Fruit fly (Drosophila melanogaster) whole organism, embryonic: ENCODE data around the gene CG12643.

Experiments
- BEAF-32 ChIP-seq: fragments of 200-800 bp; sonication (Bioruptor generic); optimal IDR thresholded peaks from 3 replicates; lab custom pipeline; 2017; ENCODE audit warnings: missing biosample characterization, missing genetic modification characterization, mild to moderate bottlenecking, moderate library complexity, missing genetic modification reagents
- CG10274 ChIP-seq: fragments of 200-800 bp; sonication (Bioruptor generic); optimal IDR thresholded peaks from 3 replicates; lab custom pipeline; 2017; ENCODE audit warnings: missing biosample characterization, mild to moderate bottlenecking, missing genetic modification characterization
- CG10366 ChIP-seq: fragments of 200-800 bp; sonication (Bioruptor generic); IDR thresholded peaks from 2 replicates; pipeline ENCODE4 v1.3.6; 2022; ENCODE audit warnings: missing biosample characterization, missing genetic modification characterization
- CG10543 ChIP-seq: fragments of 200-800 bp; sonication (Bioruptor generic); optimal IDR thresholded peaks from 3 replicates; lab custom pipeline; 2017; ENCODE audit warnings: missing biosample characterization, mild to moderate bottlenecking, missing genetic modification characterization, moderate library complexity
- CG11085 ChIP-seq: fragments of 200-800 bp; sonication (Bioruptor generic); IDR thresholded peaks from 2 replicates; pipeline ENCODE4 v1.3.6; 2022; ENCODE audit warnings: missing biosample characterization, missing genetic modification characterization
- CG11093 ChIP-seq: fragments of 200-800 bp; sonication (Bioruptor generic); IDR thresholded peaks from 3 replicates; pipeline ENCODE4 v1.3.6; 2022; ENCODE audit warnings: missing biosample characterization, missing genetic modification characterization
- CG11456 ChIP-seq: fragments of 200-800 bp; sonication (Bioruptor generic); IDR thresholded peaks from 3 replicates; pipeline ENCODE4 v1.3.6; 2022; ENCODE audit warnings: missing biosample characterization, missing genetic modification characterization
- CG11696 ChIP-seq: fragments of 200-800 bp; sonication (Bioruptor generic); IDR thresholded peaks from 2 replicates; pipeline ENCODE4 v1.3.6; 2022; ENCODE audit warnings: missing biosample characterization, missing genetic modification characterization
- CG13424 ChIP-seq: fragments of 200-800 bp; sonication (Bioruptor generic); optimal IDR thresholded peaks from 2 replicates; lab custom pipeline; 2019; ENCODE audit warnings: missing biosample characterization, mild to moderate bottlenecking, missing genetic modification characterization, moderate library complexity
- CG15011 ChIP-seq: fragments of 200-800 bp; sonication (Bioruptor generic); optimal IDR thresholded peaks from 3 replicates; lab custom pipeline; 2018; ENCODE audit warnings: missing biosample characterization, mild to moderate bottlenecking, missing genetic modification characterization
- CG17328 ChIP-seq: fragments of 200-800 bp; sonication (Bioruptor generic); IDR thresholded peaks from 2 replicates; pipeline ENCODE4 v1.3.6; 2022; ENCODE audit warnings: missing biosample characterization, missing genetic modification characterization
- CG18764 ChIP-seq: fragments of 200-800 bp; sonication (Bioruptor generic); optimal IDR thresholded peaks from 3 replicates; lab custom pipeline; 2016; ENCODE audit warnings: missing biosample characterization, missing genetic modification characterization
- CG2678 ChIP-seq: fragments of 200-800 bp; sonication (Bioruptor generic); optimal IDR thresholded peaks from 3 replicates; lab custom pipeline; 2019; ENCODE audit warnings: missing biosample characterization, mild to moderate bottlenecking, missing genetic modification characterization, moderate library complexity
- CG30020 ChIP-seq: fragments of 200-800 bp; optimal IDR thresholded peaks from 2 replicates; lab custom pipeline; 2019; ENCODE audit warnings: missing biosample characterization, mild to moderate bottlenecking, missing genetic modification characterization, moderate library complexity
- CG33557 ChIP-seq: fragments of 200-800 bp; sonication (Bioruptor generic); optimal IDR thresholded peaks from 2 replicates; lab custom pipeline; 2019; ENCODE audit warnings: missing biosample characterization, mild to moderate bottlenecking, missing genetic modification characterization, moderate library complexity
- CG43689 ChIP-seq: fragments of 200-800 bp; sonication (Bioruptor generic); IDR thresholded peaks from 2 replicates; pipeline ENCODE4 v1.3.6; 2022; ENCODE audit warnings: missing biosample characterization, missing genetic modification characterization
- CG4424 ChIP-seq: fragments of 200-800 bp; sonication (Bioruptor generic); optimal IDR thresholded peaks from 3 replicates; lab custom pipeline; 2016; ENCODE audit warnings: missing biosample characterization, missing genetic modification characterization
- CG5953 ChIP-seq: fragments of 200-800 bp; sonication (Bioruptor generic); IDR thresholded peaks from 2 replicates; pipeline ENCODE4 v1.3.6; 2022; ENCODE audit warnings: missing biosample characterization, missing genetic modification characterization
- CG6272 ChIP-seq: fragments of 200-800 bp; sonication (Bioruptor generic); IDR thresholded peaks from 2 replicates; pipeline ENCODE4 v1.3.6; 2022; ENCODE audit warnings: missing biosample characterization, missing genetic modification characterization
- CG8765 ChIP-seq: fragments of 200-800 bp; sonication (Bioruptor generic); IDR thresholded peaks from 2 replicates; pipeline ENCODE4 v1.3.6; 2022; ENCODE audit warnings: missing biosample characterization, missing genetic modification characterization
- CG9609 ChIP-seq: fragments of 200-800 bp; sonication (Bioruptor generic); optimal IDR thresholded peaks from 3 replicates; lab custom pipeline; 2016; ENCODE audit warnings: missing biosample characterization, missing genetic modification characterization
- D19A ChIP-seq: fragments of 200-800 bp; optimal IDR thresholded peaks from 3 replicates; lab custom pipeline; 2019; ENCODE audit warnings: missing biosample characterization, mild to moderate bottlenecking, missing genetic modification characterization, moderate library complexity
- Dip2 ChIP-seq: fragments of 200-800 bp; sonication (Bioruptor generic); IDR thresholded peaks from 2 replicates; pipeline ENCODE4 v1.3.6; 2022; ENCODE audit warnings: missing biosample characterization, missing genetic modification characterization
- Fer3 ChIP-seq: fragments of 200-800 bp; sonication (Bioruptor generic); optimal IDR thresholded peaks from 2 replicates; lab custom pipeline; 2018; ENCODE audit warnings: missing biosample characterization, mild to moderate bottlenecking, missing genetic modification characterization, moderate library complexity
- HLH4C ChIP-seq: fragments of 200-800 bp; sonication (Bioruptor generic); IDR thresholded peaks from 3 replicates; pipeline ENCODE4 v1.3.6; 2022; ENCODE audit warnings: missing biosample characterization, missing genetic modification characterization; ENCODE audit not compliant: partially characterized antibody
- Hey ChIP-seq: fragments of 200-800 bp; sonication (Bioruptor generic); optimal IDR thresholded peaks from 3 replicates; lab custom pipeline; 2018; ENCODE audit warnings: missing biosample characterization, mild to moderate bottlenecking, missing genetic modification characterization
- HmgD ChIP-seq: fragments of 200-800 bp; sonication (Bioruptor generic); optimal IDR thresholded peaks from 3 replicates; lab custom pipeline; 2016; ENCODE audit warnings: missing biosample characterization, missing genetic modification characterization
- HmgZ ChIP-seq: fragments of 200-800 bp; sonication (Bioruptor generic); optimal IDR thresholded peaks from 2 replicates; lab custom pipeline; 2018; ENCODE audit warnings: missing biosample characterization, mild to moderate bottlenecking, missing genetic modification characterization
- Kr ChIP-seq: fragments of 200-800 bp; sonication (Bioruptor generic); optimal IDR thresholded peaks from 2 replicates; lab custom pipeline; 2017; ENCODE audit warnings: missing biosample characterization, mild to moderate bottlenecking, missing genetic modification characterization
- Sry-β ChIP-seq: fragments of 200-800 bp; sonication (Bioruptor generic); optimal IDR thresholded peaks from 2 replicates; lab custom pipeline; 2018; ENCODE audit warnings: missing biosample characterization, mild to moderate bottlenecking, missing genetic modification characterization, moderate library complexity
- Sry-δ ChIP-seq: fragments of 200-800 bp; sonication (Bioruptor generic); optimal IDR thresholded peaks from 2 replicates; lab custom pipeline; 2016; ENCODE audit warnings: missing biosample characterization, missing genetic modification characterization
- Xrp1 ChIP-seq: fragments of 200-800 bp; sonication (Bioruptor generic); IDR thresholded peaks from 2 replicates; pipeline ENCODE4 v1.3.6; 2022; ENCODE audit warnings: missing biosample characterization, missing genetic modification characterization
- ap ChIP-seq: fragments of 200-800 bp; sonication (Bioruptor generic); IDR thresholded peaks from 2 replicates; pipeline ENCODE4 v1.3.6; 2022; ENCODE audit warnings: missing biosample characterization, missing genetic modification characterization
- bbx ChIP-seq: fragments of 200-800 bp; sonication (Bioruptor generic); IDR thresholded peaks from 2 replicates; pipeline ENCODE4 v1.3.6; 2022; ENCODE audit warnings: missing biosample characterization, missing genetic modification characterization; ENCODE audit not compliant: partially characterized antibody
- cad ChIP-seq: fragments of >200 bp; optimal IDR thresholded peaks from 2 replicates; lab custom pipeline; 2017; ENCODE audit warnings: missing biosample characterization, missing genetic modification characterization
- chif ChIP-seq, 2 experiments: fragments of 200-800 bp; sonication (Bioruptor generic); optimal IDR thresholded peaks; 3 replicates each; lab custom pipeline; 2016; ENCODE audit warnings: missing biosample characterization in 2 of 2, missing genetic modification characterization in 2 of 2
- crol ChIP-seq: fragments of 200-800 bp; sonication (Bioruptor generic); IDR thresholded peaks from 2 replicates; pipeline ENCODE4 v1.3.6; 2022; ENCODE audit warnings: missing biosample characterization, missing genetic modification characterization
- dan ChIP-seq: fragments of 200-800 bp; sonication (Bioruptor generic); IDR thresholded peaks from 2 replicates; pipeline ENCODE4 v1.3.6; 2022; ENCODE audit warnings: missing biosample characterization, missing genetic modification characterization
- danr ChIP-seq: fragments of 200-800 bp; sonication (Bioruptor generic); IDR thresholded peaks from 2 replicates; pipeline ENCODE4 v1.3.6; 2022; ENCODE audit warnings: missing biosample characterization, missing genetic modification characterization
- en ChIP-seq: fragments of 200-800 bp; sonication (Bioruptor generic); optimal IDR thresholded peaks from 2 replicates; lab custom pipeline; 2016; ENCODE audit warnings: missing biosample characterization, missing genetic modification characterization
- ewg ChIP-seq: fragments of 200-800 bp; sonication (Bioruptor generic); optimal IDR thresholded peaks from 3 replicates; lab custom pipeline; 2017; ENCODE audit warnings: mild to moderate bottlenecking, missing biosample characterization, missing genetic modification reagents, missing genetic modification characterization
- fru ChIP-seq: fragments of >200 bp; optimal IDR thresholded peaks from 2 replicates; lab custom pipeline; 2017
- kah ChIP-seq: fragments of 200-800 bp; sonication (Bioruptor generic); optimal IDR thresholded peaks from 2 replicates; lab custom pipeline; 2018; ENCODE audit warnings: missing biosample characterization, mild to moderate bottlenecking, missing genetic modification characterization
- kni ChIP-seq: fragments of 200-800 bp; sonication (Bioruptor generic); optimal IDR thresholded peaks from 3 replicates; lab custom pipeline; 2017; ENCODE audit warnings: mild to moderate bottlenecking, missing biosample characterization, missing genetic modification reagents, missing genetic modification characterization
- knrl ChIP-seq: fragments of 200-800 bp; sonication (Bioruptor generic); IDR thresholded peaks from 3 replicates; pipeline ENCODE4 v1.3.6; 2022; ENCODE audit warnings: missing biosample characterization, missing genetic modification characterization; ENCODE audit not compliant: partially characterized antibody
- nmo ChIP-seq: fragments of 200-800 bp; sonication (Bioruptor generic); optimal IDR thresholded peaks from 2 replicates; lab custom pipeline; 2018; ENCODE audit warnings: missing biosample characterization, mild to moderate bottlenecking, missing genetic modification characterization, moderate library complexity
- odd ChIP-seq: fragments of 200-800 bp; sonication (Bioruptor generic); optimal IDR thresholded peaks from 2 replicates; lab custom pipeline; 2017; ENCODE audit warnings: missing biosample characterization, mild to moderate bottlenecking, missing genetic modification characterization
- onecut ChIP-seq: fragments of 200-800 bp; sonication (Bioruptor generic); IDR thresholded peaks from 2 replicates; pipeline ENCODE4 v1.3.6; 2022; ENCODE audit warnings: missing biosample characterization, missing genetic modification characterization
- pzg ChIP-seq: fragments of 200-800 bp; sonication (Bioruptor generic); optimal IDR thresholded peaks from 3 replicates; lab custom pipeline; 2018; ENCODE audit warnings: missing biosample characterization, mild to moderate bottlenecking, missing genetic modification characterization, moderate library complexity
- tna ChIP-seq: fragments of 200-800 bp; sonication (Bioruptor generic); IDR thresholded peaks from 2 replicates; pipeline ENCODE4 v1.3.6; 2022; ENCODE audit warnings: missing biosample characterization, missing genetic modification characterization; ENCODE audit not compliant: partially characterized antibody
- trem ChIP-seq: fragments of 200-800 bp; optimal IDR thresholded peaks from 3 replicates; lab custom pipeline; 2019; ENCODE audit warnings: missing biosample characterization, mild to moderate bottlenecking, missing genetic modification characterization, moderate library complexity
- usp ChIP-seq: fragments of >200 bp; optimal IDR thresholded peaks from 2 replicates; lab custom pipeline; 2017; ENCODE audit warnings: missing biosample characterization, missing genetic modification characterization

Gene CG12643

dm6 chrX:10232497-10232896, 32.6 kb downstream of the CG12643 start (continued):
- TF ChIP-seq BEAF-32 = no peak
- peak; percentile 17 for TF ChIP-seq CG10274 (GFP tag; lab: Kevin White, UChicago)
- TF ChIP-seq odd (GFP tag; lab: Kevin White, UChicago) = peak; percentile 81
- peak; percentile 54 for TF ChIP-seq CG17328 (GFP tag; lab: Robert Waterston, UW)
- no peak for TF ChIP-seq dan (GFP tag; lab: Robert Waterston, UW)
- no peak for TF ChIP-seq Dip2 (GFP tag; lab: Robert Waterston, UW)
- TF ChIP-seq en (GFP tag; lab: Kevin White, UChicago) = peak; percentile 8
- no peak for TF ChIP-seq CG11085 (GFP tag; lab: Robert Waterston, UW)
- no peak for TF ChIP-seq fru (lab: Kevin White, UChicago)
- peak; percentile 87 for TF ChIP-seq CG10366 (GFP tag; lab: Robert Waterston, UW)
- peak; percentile 44; the same call in 1 of the 2 replicates for TF ChIP-seq ap (GFP tag; lab: Robert Waterston, UW)
- TF ChIP-seq CG5953 (GFP tag; lab: Robert Waterston, UW) = peak; percentile 70; the same call in 1 of the 2 replicates
- TF ChIP-seq pzg = no peak
- TF ChIP-seq CG15011 (GFP tag; lab: Kevin White, UChicago) = peak; percentile 46
- TF ChIP-seq Xrp1 (GFP tag; lab: Robert Waterston, UW) = peak; percentile 69
- no peak for TF ChIP-seq Hey (tag; lab: Kevin White, UChicago)
- peak; percentile 14 for TF ChIP-seq CG9609 (GFP tag; lab: Kevin White, UChicago)
- TF ChIP-seq CG4424 = peak; percentile 69
- TF ChIP-seq CG43689 (GFP tag; lab: Robert Waterston, UW) = peak; percentile 57
- peak; percentile 60 for TF ChIP-seq Fer3 (tag; lab: Kevin White, UChicago)
- peak; percentile 87 for TF ChIP-seq CG2678 (tag; lab: Kevin White, UChicago)
- TF ChIP-seq CG6272 = no peak; the same call in 1 of the 2 replicates
- TF ChIP-seq CG11093 = 0 out of 3 replicates have a peak, but pooled peaks have one; percentile 34
- peak; percentile 55; the same call in 1 of the 2 replicates for TF ChIP-seq danr
- no peak for TF ChIP-seq CG11696 (GFP tag; lab: Robert Waterston, UW)
- TF ChIP-seq knrl (GFP tag; lab: Robert Waterston, UW) = no peak
- peak; percentile 45 for TF ChIP-seq CG10543 (GFP tag; lab: Kevin White, UChicago)
- no peak for TF ChIP-seq crol
- peak; percentile 71 for TF ChIP-seq HmgZ (tag; lab: Kevin White, UChicago)
- peak; percentile 46 for TF ChIP-seq trem (tag; lab: Kevin White, UChicago)
- TF ChIP-seq chif (GFP tag; optimal IDR thresholded peaks at IDR 0.05; lab: Kevin White, UChicago) = peak; percentile 54 to 60
- TF ChIP-seq Sry-β = no peak
- TF ChIP-seq CG30020 (tag; lab: Kevin White, UChicago) = no peak
- TF ChIP-seq tna = no peak
- no peak for TF ChIP-seq bbx (GFP tag; lab: Robert Waterston, UW)
- TF ChIP-seq CG8765 (GFP tag; lab: Robert Waterston, UW) = no peak
- TF ChIP-seq Kr (GFP tag; lab: Kevin White, UChicago) = no peak
- TF ChIP-seq HmgD = no peak
- TF ChIP-seq onecut (GFP tag; lab: Robert Waterston, UW) = peak; percentile 10; the same call in 1 of the 2 replicates
- peak; percentile 47 for TF ChIP-seq kah (GFP tag; lab: Kevin White, UChicago)
- no peak for TF ChIP-seq CG33557 (GFP tag; lab: Kevin White, UChicago)
- TF ChIP-seq cad (GFP tag; lab: Kevin White, UChicago) = no peak
- TF ChIP-seq ewg (GFP tag; lab: Kevin White, UChicago) = peak; percentile 63
- peak; percentile 90 for TF ChIP-seq CG13424
- TF ChIP-seq CG18764 (GFP tag; lab: Kevin White, UChicago) = no peak
- TF ChIP-seq nmo (GFP tag; lab: Kevin White, UChicago) = peak; percentile 72
- TF ChIP-seq D19A (tag; lab: Kevin White, UChicago) = peak; percentile 67
- no peak for TF ChIP-seq kni (GFP tag; lab: Kevin White, UChicago)
- no peak for TF ChIP-seq CG11456 (GFP tag; lab: Robert Waterston, UW)
- no peak for TF ChIP-seq usp (GFP tag; lab: Kevin White, UChicago)
- no peak for TF ChIP-seq Sry-δ (GFP tag; lab: Kevin White, UChicago)
- TF ChIP-seq HLH4C (GFP tag; lab: Robert Waterston, UW) = no peak
